Worm (Caenorhabditis elegans) whole organism, mixed stage, embryonic: ENCODE measurements around the gene T07D4.2.

Experiments
- ceh-43 ChIP-seq: fragments of 200-800 bp; sonication (Bioruptor generic); optimal IDR thresholded peaks from 2 replicates; lab custom pipeline; 2018; ENCODE audit warnings: mild to moderate bottlenecking, missing genetic modification characterization, moderate library complexity, missing compliant biosample characterization
- drap-1 ChIP-seq: fragments of 200-800 bp; sonication (Bioruptor generic); optimal IDR thresholded peaks from 3 replicates; lab custom pipeline; 2018; ENCODE audit warnings: mild to moderate bottlenecking, missing genetic modification characterization, missing compliant biosample characterization
- elt-3 ChIP-seq: fragments of 150-350 bp; optimal IDR thresholded peaks from 2 replicates; lab custom pipeline; 2014; ENCODE audit warnings: missing biosample characterization, missing genetic modification characterization
- lin-13 ChIP-seq: fragments of 150-350 bp; optimal IDR thresholded peaks from 2 replicates; lab custom pipeline; 2014; ENCODE audit warnings: missing biosample characterization, missing genetic modification characterization
- lsy-2 ChIP-seq: fragments of 150-350 bp; optimal IDR thresholded peaks from 2 replicates; lab custom pipeline; 2014; ENCODE audit warnings: missing biosample characterization, missing genetic modification characterization
- mep-1 ChIP-seq: fragments of 150-350 bp; optimal IDR thresholded peaks from 2 replicates; lab custom pipeline; 2017; ENCODE audit warnings: missing biosample characterization, missing genetic modification reagents, missing genetic modification characterization, inconsistent platforms
- nhr-28 ChIP-seq: fragments of 150-350 bp; optimal IDR thresholded peaks from 2 replicates; lab custom pipeline; 2014; ENCODE audit warnings: missing biosample characterization, missing genetic modification characterization
- nhr-76 ChIP-seq: sonication (generic microtip); optimal IDR thresholded peaks from 2 replicates; lab custom pipeline; 2017; ENCODE audit warnings: missing biosample characterization, missing genetic modification characterization
- pha-4 ChIP-seq: fragments of 150-350 bp; optimal IDR thresholded peaks from 2 replicates; lab custom pipeline; 2018; ENCODE audit warnings: missing biosample characterization, missing genetic modification reagents, missing genetic modification characterization
- snpc-4 ChIP-seq: fragments of 150-350 bp; optimal IDR thresholded peaks from 2 replicates; lab custom pipeline; 2014; ENCODE audit warnings: missing biosample characterization, missing genetic modification characterization
- unc-39 ChIP-seq: fragments of 150-350 bp; optimal IDR thresholded peaks from 2 replicates; lab custom pipeline; 2014; ENCODE audit warnings: missing biosample characterization, missing genetic modification characterization
- unc-62 ChIP-seq: fragments of 150-350 bp; optimal IDR thresholded peaks from 2 replicates; lab custom pipeline; 2014; ENCODE audit warnings: missing biosample characterization, missing genetic modification reagents, missing genetic modification characterization

- no peak for TF ChIP-seq elt-3 (tag; lab: Kevin White, UChicago)
- TF ChIP-seq unc-62 (GFP tag; lab: Kevin White, UChicago), result peak; percentile 12
- TF ChIP-seq unc-39 (tag; lab: Kevin White, UChicago), result no peak
- TF ChIP-seq ceh-43 (GFP tag; lab: Kevin White, UChicago), result no peak
- no peak for TF ChIP-seq lsy-2 (tag; lab: Kevin White, UChicago)
- TF ChIP-seq nhr-28 (tag; lab: Kevin White, UChicago), result no peak
- no peak for TF ChIP-seq pha-4 (tag; lab: Kevin White, UChicago)
- no peak for TF ChIP-seq snpc-4 (tag; lab: Kevin White, UChicago)
- no peak for TF ChIP-seq nhr-76 (tag; lab: Kevin White, UChicago)
- no peak for TF ChIP-seq lin-13 (tag; lab: Kevin White, UChicago)
- no peak for TF ChIP-seq drap-1 (GFP tag; lab: Kevin White, UChicago)
- no peak for TF ChIP-seq mep-1 (tag; lab: Kevin White, UChicago)
Observed at ce11 chrII:8856524-8856923, 17.2 kb downstream of the T07D4.2 start.
